Worm (Caenorhabditis elegans): Measurements from ENCODE around the gene pam-1.

Gene pam-1

ce11 chrIV:7505866-7506488 is 44.6 kb downstream of the pam-1 start:
- TF ChIP-seq cog-1 (tag; optimal IDR thresholded peaks at IDR 0.05) (no peak), med-1 (GFP tag; optimal IDR thresholded peaks at IDR 0.05; ENCODE audit: insufficient read depth) (no peak), ref-1 (GFP tag; conservative IDR thresholded peaks at IDR 0.05) (no peak), ztf-29 (GFP tag; IDR thresholded peaks at IDR 0.05) (no peak), tab-1 (GFP tag; IDR thresholded peaks at IDR 0.05) (no peak), T22C8.4 (GFP tag; IDR thresholded peaks at IDR 0.05) (no peak), klf-2 (GFP tag; conservative IDR thresholded peaks at IDR 0.05) (no peak), ztf-23 (GFP tag; IDR thresholded peaks at IDR 0.05) (no peak), flt-1 (GFP tag; IDR thresholded peaks at IDR 0.05) (no peak)

- TF ChIP-seq ztf-23 (GFP tag; IDR thresholded peaks at IDR 0.05) (no peak), flt-1 (GFP tag; IDR thresholded peaks at IDR 0.05) (no peak), med-1 (GFP tag; optimal IDR thresholded peaks at IDR 0.05; ENCODE audit: insufficient read depth) (no peak), klf-2 (GFP tag; conservative IDR thresholded peaks at IDR 0.05) (no peak), ztf-29 (GFP tag; IDR thresholded peaks at IDR 0.05) (no peak), ref-1 (GFP tag; conservative IDR thresholded peaks at IDR 0.05) (no peak), T22C8.4 (GFP tag; IDR thresholded peaks at IDR 0.05) (no peak)
Observed at ce11 chrIV:7503322-7503721, 47.3 kb downstream of the pam-1 start, which contains the start of gene glt-6. Gene glt-6 (plus strand): TSS chrIV:7503622.

ce11 chrIV:7501337-7501736 is 49.3 kb downstream of the pam-1 start, which contains the start of gene F55G1.15:
Gene F55G1.15 (minus strand): TSS chrIV:7501437.
- TF ChIP-seq flt-1 (GFP tag; IDR thresholded peaks at IDR 0.05) (no peak), T22C8.4 (GFP tag; IDR thresholded peaks at IDR 0.05) (no peak), klf-2 (GFP tag; conservative IDR thresholded peaks at IDR 0.05) (no peak)

- TF ChIP-seq med-1 (GFP tag; optimal IDR thresholded peaks at IDR 0.05; ENCODE audit: insufficient read depth) (no peak), ref-1 (GFP tag; conservative IDR thresholded peaks at IDR 0.05) (no peak), tab-1 (GFP tag; IDR thresholded peaks at IDR 0.05) (no peak), cog-1 (tag; optimal IDR thresholded peaks at IDR 0.05) (no peak), flt-1 (GFP tag; IDR thresholded peaks at IDR 0.05) (no peak), klf-2 (GFP tag; conservative IDR thresholded peaks at IDR 0.05) (no peak), ztf-29 (GFP tag; IDR thresholded peaks at IDR 0.05) (no peak), T22C8.4 (GFP tag; IDR thresholded peaks at IDR 0.05) (no peak), ztf-23 (GFP tag; IDR thresholded peaks at IDR 0.05) (no peak)
Observed at ce11 chrIV:7500924-7501323, 49.7 kb downstream of the pam-1 start.

- no peak for TF ChIP-seq T22C8.4 (GFP tag; IDR thresholded peaks at IDR 0.05)
- TF ChIP-seq flt-1 (GFP tag; IDR thresholded peaks at IDR 0.05): no peak
- no peak for TF ChIP-seq cog-1 (tag; optimal IDR thresholded peaks at IDR 0.05)
- TF ChIP-seq ztf-23 (GFP tag; IDR thresholded peaks at IDR 0.05): no peak
- no peak for TF ChIP-seq klf-2 (GFP tag; conservative IDR thresholded peaks at IDR 0.05)
- TF ChIP-seq ref-1 (GFP tag; conservative IDR thresholded peaks at IDR 0.05): no peak
- no peak for TF ChIP-seq ztf-29 (GFP tag; IDR thresholded peaks at IDR 0.05)
- no peak for TF ChIP-seq tab-1 (GFP tag; IDR thresholded peaks at IDR 0.05)
- no peak for TF ChIP-seq med-1 (GFP tag; optimal IDR thresholded peaks at IDR 0.05; ENCODE audit: insufficient read depth)
Observed at ce11 chrIV:7499302-7499701, 51.3 kb downstream of the pam-1 start.

ce11 chrIV:7497750-7498149 is 52.9 kb downstream of the pam-1 start, which contains the start of gene egas-4:
Gene egas-4 (minus strand): TSS chrIV:7497850.
- TF ChIP-seq ztf-29 (GFP tag; IDR thresholded peaks at IDR 0.05) (no peak), T22C8.4 (GFP tag; IDR thresholded peaks at IDR 0.05) (no peak)

ce11 chrIV:7497205-7497604 is 53.4 kb downstream of the pam-1 start:
- no peak for TF ChIP-seq T22C8.4 (GFP tag; IDR thresholded peaks at IDR 0.05)
- no peak for TF ChIP-seq ref-1 (GFP tag; conservative IDR thresholded peaks at IDR 0.05)
- no peak for TF ChIP-seq tab-1 (GFP tag; IDR thresholded peaks at IDR 0.05)
- TF ChIP-seq ztf-23 (GFP tag; IDR thresholded peaks at IDR 0.05): no peak
- TF ChIP-seq cog-1 (tag; optimal IDR thresholded peaks at IDR 0.05): no peak
